Fruit fly (Drosophila melanogaster) whole organism, embryonic: ENCODE data around the gene CG1575.
A peak's percentile ranks its signal among the peaks of the same experiment; 100 is the strongest.

Source experiments
- B-H1 ChIP-seq: fragments of 200-800 bp; sonication (Bioruptor generic); IDR thresholded peaks from 3 replicates; pipeline ENCODE4 v1.3.6; 2022; ENCODE audit warnings: missing biosample characterization, missing genetic modification characterization
- CG10147 ChIP-seq: fragments of 200-800 bp; sonication (Bioruptor generic); optimal IDR thresholded peaks from 2 replicates; lab custom pipeline; 2019; ENCODE audit warnings: missing biosample characterization, mild to moderate bottlenecking, missing genetic modification characterization, moderate library complexity
- CG10267 ChIP-seq: fragments of 200-800 bp; sonication (Bioruptor generic); optimal IDR thresholded peaks from 2 replicates; lab custom pipeline; 2018; ENCODE audit warnings: missing biosample characterization, mild to moderate bottlenecking, missing genetic modification characterization, moderate library complexity
- CG11247 ChIP-seq: fragments of 200-800 bp; sonication (Bioruptor generic); IDR thresholded peaks from 2 replicates; pipeline ENCODE4 v1.3.6; 2022; ENCODE audit warnings: missing biosample characterization, missing genetic modification characterization
- CG11398 ChIP-seq: fragments of 200-800 bp; sonication (Bioruptor generic); optimal IDR thresholded peaks from 2 replicates; lab custom pipeline; 2016; ENCODE audit warnings: missing biosample characterization, missing genetic modification characterization
- CG11560 ChIP-seq: fragments of 200-800 bp; sonication (Bioruptor generic); IDR thresholded peaks from 3 replicates; pipeline ENCODE4 v1.3.6; 2022; ENCODE audit warnings: missing biosample characterization, missing genetic modification characterization
- CG12104 ChIP-seq: fragments of 200-800 bp; sonication (Bioruptor generic); optimal IDR thresholded peaks from 3 replicates; lab custom pipeline; 2016; ENCODE audit warnings: missing biosample characterization, missing genetic modification characterization
- CG12942 ChIP-seq: fragments of 200-800 bp; sonication (Bioruptor generic); optimal IDR thresholded peaks from 3 replicates; lab custom pipeline; 2016; ENCODE audit warnings: missing biosample characterization, missing genetic modification characterization
- CG14710 ChIP-seq: fragments of 200-800 bp; sonication (Bioruptor generic); optimal IDR thresholded peaks from 3 replicates; lab custom pipeline; 2019; ENCODE audit warnings: missing biosample characterization, mild to moderate bottlenecking, missing genetic modification characterization, moderate library complexity
- CG17186 ChIP-seq: fragments of 200-800 bp; sonication (Bioruptor generic); optimal IDR thresholded peaks from 3 replicates; lab custom pipeline; 2017; ENCODE audit warnings: missing biosample characterization, missing genetic modification reagents, missing genetic modification characterization
- CG2712 ChIP-seq: fragments of 200-800 bp; optimal IDR thresholded peaks from 3 replicates; lab custom pipeline; 2019; ENCODE audit warnings: missing biosample characterization, mild to moderate bottlenecking, missing genetic modification characterization, moderate library complexity
- CG30431 ChIP-seq: fragments of 200-800 bp; sonication (Bioruptor generic); optimal IDR thresholded peaks from 2 replicates; lab custom pipeline; 2017; ENCODE audit warnings: missing biosample characterization, missing genetic modification characterization
- CG3065 ChIP-seq: fragments of 200-800 bp; sonication (Bioruptor generic); optimal IDR thresholded peaks from 2 replicates; lab custom pipeline; 2016; ENCODE audit warnings: missing biosample characterization, missing genetic modification characterization
- CG32532 ChIP-seq: fragments of 200-800 bp; sonication (Bioruptor generic); IDR thresholded peaks from 2 replicates; pipeline ENCODE4 v1.3.6; 2022; ENCODE audit warnings: missing biosample characterization, missing genetic modification characterization
- CG34224 ChIP-seq: fragments of 200-800 bp; sonication (Bioruptor generic); IDR thresholded peaks from 3 replicates; pipeline ENCODE4 v1.3.6; 2022; ENCODE audit warnings: missing biosample characterization, missing genetic modification characterization; ENCODE audit not compliant: partially characterized antibody
- CG34376 ChIP-seq: fragments of 200-800 bp; sonication (Bioruptor generic); optimal IDR thresholded peaks from 2 replicates; lab custom pipeline; 2018; ENCODE audit warnings: missing biosample characterization, mild to moderate bottlenecking, missing genetic modification characterization
- CrebB ChIP-seq: fragments of 200-800 bp; sonication (Bioruptor generic); optimal IDR thresholded peaks from 3 replicates; lab custom pipeline; 2018; ENCODE audit warnings: missing biosample characterization, mild to moderate bottlenecking, missing genetic modification characterization
- D19A ChIP-seq: fragments of 200-800 bp; optimal IDR thresholded peaks from 3 replicates; lab custom pipeline; 2019; ENCODE audit warnings: missing biosample characterization, mild to moderate bottlenecking, missing genetic modification characterization, moderate library complexity
- Dbx ChIP-seq: fragments of 200-800 bp; sonication (Bioruptor generic); IDR thresholded peaks from 3 replicates; pipeline ENCODE4 v1.3.6; 2022; ENCODE audit warnings: missing biosample characterization, missing genetic modification characterization
- Dll ChIP-seq: fragments of 200-800 bp; sonication (Bioruptor generic); IDR thresholded peaks from 4 replicates; pipeline ENCODE4 v1.3.6; 2022; ENCODE audit warnings: missing biosample characterization, missing genetic modification characterization; ENCODE audit not compliant: partially characterized antibody
- Doc3 ChIP-seq: fragments of 200-800 bp; sonication (Bioruptor generic); IDR thresholded peaks from 3 replicates; pipeline ENCODE4 v1.3.6; 2022; ENCODE audit warnings: missing biosample characterization, missing genetic modification characterization; ENCODE audit not compliant: partially characterized antibody
- Dp ChIP-seq: fragments of 200-800 bp; sonication (Bioruptor generic); optimal IDR thresholded peaks from 2 replicates; lab custom pipeline; 2018; ENCODE audit warnings: missing biosample characterization, mild to moderate bottlenecking, missing genetic modification characterization, moderate library complexity
- E2f2 ChIP-seq: fragments of 200-800 bp; sonication (Bioruptor generic); IDR thresholded peaks from 2 replicates; pipeline ENCODE4 v1.3.6; 2022; ENCODE audit warnings: missing biosample characterization, missing genetic modification characterization
- Fer1 ChIP-seq: fragments of 200-800 bp; sonication (Bioruptor generic); optimal IDR thresholded peaks from 2 replicates; lab custom pipeline; 2017; ENCODE audit warnings: missing biosample characterization, mild to moderate bottlenecking, missing genetic modification characterization
- HLH4C ChIP-seq: fragments of 200-800 bp; sonication (Bioruptor generic); IDR thresholded peaks from 3 replicates; pipeline ENCODE4 v1.3.6; 2022; ENCODE audit warnings: missing biosample characterization, missing genetic modification characterization; ENCODE audit not compliant: partially characterized antibody
- Lim3 ChIP-seq: fragments of 200-800 bp; sonication (Bioruptor generic); IDR thresholded peaks from 2 replicates; pipeline ENCODE4 v1.3.6; 2022; ENCODE audit warnings: missing biosample characterization, missing genetic modification characterization
- Mad ChIP-seq: fragments of 200-800 bp; sonication (Bioruptor generic); optimal IDR thresholded peaks from 2 replicates; lab custom pipeline; 2016; ENCODE audit warnings: missing biosample characterization, missing genetic modification characterization
- NC2α ChIP-seq: fragments of 200-800 bp; sonication (Bioruptor generic); optimal IDR thresholded peaks from 2 replicates; lab custom pipeline; 2016; ENCODE audit warnings: missing biosample characterization, missing genetic modification characterization
- aop ChIP-seq: fragments of 200-800 bp; sonication (Bioruptor generic); IDR thresholded peaks from 2 replicates; pipeline ENCODE4 v1.3.6; 2022; ENCODE audit warnings: missing biosample characterization, missing genetic modification characterization
- cad ChIP-seq: fragments of >200 bp; optimal IDR thresholded peaks from 2 replicates; lab custom pipeline; 2017; ENCODE audit warnings: missing biosample characterization, missing genetic modification characterization
- chn ChIP-seq: fragments of 200-800 bp; sonication (Bioruptor generic); optimal IDR thresholded peaks from 2 replicates; lab custom pipeline; 2016; ENCODE audit warnings: missing biosample characterization, missing genetic modification characterization
- corto ChIP-seq: fragments of 200-800 bp; sonication (Bioruptor generic); optimal IDR thresholded peaks from 2 replicates; lab custom pipeline; 2016; ENCODE audit warnings: missing biosample characterization, mild to moderate bottlenecking, missing genetic modification characterization, moderate library complexity
- croc ChIP-seq: fragments of 200-800 bp; sonication (Bioruptor generic); conservative IDR thresholded peaks from 3 replicates; pipeline ENCODE4 v1.3.6; 2022; ENCODE audit warnings: missing biosample characterization, missing genetic modification characterization
- cwo ChIP-seq: fragments of 200-800 bp; sonication (Bioruptor generic); optimal IDR thresholded peaks from 3 replicates; lab custom pipeline; 2017; ENCODE audit warnings: missing biosample characterization, missing genetic modification characterization, mild to moderate bottlenecking, moderate library complexity, missing genetic modification reagents
- dati ChIP-seq: fragments of 200-800 bp; sonication (Bioruptor generic); IDR thresholded peaks from 2 replicates; pipeline ENCODE4 v1.3.6; 2022; ENCODE audit warnings: missing biosample characterization, missing genetic modification characterization
- dimm ChIP-seq: fragments of 200-800 bp; sonication (Bioruptor generic); IDR thresholded peaks from 2 replicates; pipeline ENCODE4 v1.3.6; 2022; ENCODE audit warnings: missing biosample characterization, missing genetic modification characterization
- ftz-f1 ChIP-seq: fragments of 200-800 bp; sonication (Bioruptor generic); optimal IDR thresholded peaks from 2 replicates; lab custom pipeline; 2016; ENCODE audit warnings: missing biosample characterization, missing genetic modification characterization
- fu2 ChIP-seq: fragments of 200-800 bp; sonication (Bioruptor generic); optimal IDR thresholded peaks from 2 replicates; lab custom pipeline; 2016; ENCODE audit warnings: missing biosample characterization, missing genetic modification characterization
- grn ChIP-seq: fragments of 200-800 bp; sonication (Bioruptor generic); optimal IDR thresholded peaks from 3 replicates; lab custom pipeline; 2017; ENCODE audit warnings: missing biosample characterization, missing genetic modification characterization
- gsb-n ChIP-seq: fragments of 200-800 bp; sonication (Bioruptor generic); optimal IDR thresholded peaks from 3 replicates; lab custom pipeline; 2018; ENCODE audit warnings: missing biosample characterization, mild to moderate bottlenecking, missing genetic modification characterization
- hth ChIP-seq: fragments of >200 bp; optimal IDR thresholded peaks from 2 replicates; lab custom pipeline; 2017; ENCODE audit warnings: inconsistent platforms
- lilli ChIP-seq: fragments of 200-800 bp; sonication (Bioruptor generic); optimal IDR thresholded peaks from 3 replicates; lab custom pipeline; 2016; ENCODE audit warnings: missing biosample characterization, missing genetic modification characterization
- nerfin-1 ChIP-seq: fragments of 200-800 bp; sonication (Bioruptor generic); optimal IDR thresholded peaks from 3 replicates; lab custom pipeline; 2019; ENCODE audit warnings: missing biosample characterization, mild to moderate bottlenecking, missing genetic modification characterization, moderate library complexity
- nerfin-2 ChIP-seq: fragments of 200-800 bp; sonication (Bioruptor generic); IDR thresholded peaks from 2 replicates; pipeline ENCODE4 v1.3.6; 2022; ENCODE audit warnings: missing biosample characterization, missing genetic modification characterization; ENCODE audit not compliant: partially characterized antibody
- pros ChIP-seq: fragments of 200-800 bp; sonication (Bioruptor generic); optimal IDR thresholded peaks from 3 replicates; lab custom pipeline; 2019; ENCODE audit warnings: missing biosample characterization, mild to moderate bottlenecking, missing genetic modification characterization, moderate library complexity
- pum ChIP-seq: fragments of 200-800 bp; sonication (Bioruptor generic); optimal IDR thresholded peaks from 2 replicates; lab custom pipeline; 2016; ENCODE audit warnings: missing biosample characterization, missing genetic modification characterization
- sc ChIP-seq, 3 experiments: fragments of >200 bp in 2 of 3; fragments of 200-800 bp in 1 of 3; sonication (Bioruptor generic) in 1 of 3; optimal IDR thresholded peaks; 2 replicates in 2 of 3; 3 replicates in 1 of 3; lab custom pipeline; 2017; ENCODE audit warnings: mild to moderate bottlenecking in 1 of 3, missing biosample characterization in 1 of 3, missing genetic modification characterization in 1 of 3, missing genetic modification reagents in 1 of 3
- tup ChIP-seq: fragments of 200-800 bp; sonication (Bioruptor generic); optimal IDR thresholded peaks from 2 replicates; lab custom pipeline; 2016; ENCODE audit warnings: missing biosample characterization, mild to moderate bottlenecking, missing genetic modification characterization, moderate library complexity
- vnd ChIP-seq: fragments of 200-800 bp; sonication (Bioruptor generic); IDR thresholded peaks from 3 replicates; pipeline ENCODE4 v1.3.6; 2022; ENCODE audit warnings: missing biosample characterization, missing genetic modification characterization; ENCODE audit not compliant: partially characterized antibody

Gene CG1575

dm6 chrX:8092075-8092682 is 24.6 kb upstream of the CG1575 start (continued):
- TF ChIP-seq CG17186 (GFP tag; lab: Kevin White, UChicago) (peak; percentile 52), aop (0 out of 2 replicates have a peak, but pooled peaks have one; percentile 8), CG11398 (GFP tag; lab: Kevin White, UChicago) (peak; percentile 43), vnd (GFP tag; lab: Robert Waterston, UW) (no peak), sc (optimal IDR thresholded peaks at IDR 0.05; lab: Kevin White, UChicago) (no peak), sc (GFP tag; optimal IDR thresholded peaks at IDR 0.05; lab: Kevin White, UChicago) (peak; percentile 91), pros (peak; percentile 66), CG32532 (GFP tag; lab: Robert Waterston, UW) (peak; percentile 91), Dp (GFP tag; lab: Kevin White, UChicago) (peak; percentile 11), CG10147 (peak; percentile 94), B-H1 (GFP tag; lab: Robert Waterston, UW) (peak; percentile 84), CrebB (tag; lab: Kevin White, UChicago) (peak; percentile 92), Dbx (GFP tag; lab: Robert Waterston, UW) (peak; percentile 91), CG3065 (GFP tag; lab: Kevin White, UChicago) (peak; percentile 84), lilli (peak; percentile 89), CG12104 (peak; percentile 95), CG34376 (GFP tag; lab: Kevin White, UChicago) (peak; percentile 97), pum (GFP tag; lab: Kevin White, UChicago) (peak; percentile 71), hth (lab: Kevin White, UChicago) (no peak), tup (peak; percentile 44), E2f2 (GFP tag; lab: Robert Waterston, UW) (peak; percentile 79), cad (no peak), CG14710 (tag; lab: Kevin White, UChicago) (peak; percentile 92), corto (GFP tag; lab: Kevin White, UChicago) (peak; percentile 83), Mad (GFP tag; lab: Kevin White, UChicago) (peak; percentile 76), CG11560 (peak; percentile 75), croc (GFP tag; lab: Robert Waterston, UW) (peak; percentile 90), chn (peak; percentile 82), Doc3 (no peak), CG2712 (tag; lab: Kevin White, UChicago) (peak; percentile 97), HLH4C (no peak), CG10267 (peak; percentile 90), Fer1 (GFP tag; lab: Kevin White, UChicago) (peak; percentile 96), CG11247 (GFP tag; lab: Robert Waterston, UW) (peak; percentile 86), CG34224 (GFP tag; lab: Robert Waterston, UW) (no peak), CG30431 (GFP tag; lab: Kevin White, UChicago) (peak; percentile 84), ftz-f1 (peak; percentile 25), fu2 (GFP tag; lab: Kevin White, UChicago) (peak; percentile 68), Dll (no peak), nerfin-2 (GFP tag; lab: Robert Waterston, UW) (no peak; the same call in 1 of the 2 replicates), cwo (peak; percentile 93), Lim3 (peak; percentile 66; the same call in 1 of the 2 replicates), nerfin-1 (tag; lab: Kevin White, UChicago) (peak; percentile 94), gsb-n (tag; lab: Kevin White, UChicago) (peak; percentile 92), D19A (peak; percentile 83), grn (GFP tag; lab: Kevin White, UChicago) (peak; percentile 52), CG12942 (GFP tag; lab: Kevin White, UChicago) (peak; percentile 92), dati (GFP tag; lab: Robert Waterston, UW) (peak; percentile 67), NC2α (GFP tag; lab: Kevin White, UChicago) (peak; percentile 44), dimm (GFP tag; lab: Robert Waterston, UW) (peak; percentile 75)
